Worm (Caenorhabditis elegans) whole organism, late embryonic: ENCODE measurements around the gene C52B9.4.

Source experiments
- C08G9.2 ChIP-seq: sonication (generic microtip); optimal IDR thresholded peaks from 2 replicates; lab custom pipeline; 2016; ENCODE audit warnings: mild to moderate bottlenecking, missing genetic modification characterization, moderate library complexity, missing compliant biosample characterization
- C38D4.7 ChIP-seq: fragments of 200-800 bp; sonication (Bioruptor generic); optimal IDR thresholded peaks from 2 replicates; lab custom pipeline; 2018; ENCODE audit warnings: mild to moderate bottlenecking, missing genetic modification characterization, moderate library complexity, missing compliant biosample characterization
- F13H6.1 ChIP-seq: sonication (generic microtip); optimal IDR thresholded peaks from 2 replicates; lab custom pipeline; 2016; ENCODE audit warnings: missing genetic modification characterization, missing compliant biosample characterization
- K09A11.1 ChIP-seq: sonication (generic microtip); optimal IDR thresholded peaks from 2 replicates; lab custom pipeline; 2017; ENCODE audit warnings: antibody characterized with exemption, mild to moderate bottlenecking, missing genetic modification characterization, missing compliant biosample characterization; ENCODE audit not compliant: insufficient read depth
- Y22D7AL.16 ChIP-seq: sonication (generic microtip); optimal IDR thresholded peaks from 2 replicates; lab custom pipeline; 2016; ENCODE audit warnings: missing genetic modification characterization, missing compliant biosample characterization
- ceh-14 ChIP-seq: sonication (generic microtip); optimal IDR thresholded peaks from 2 replicates; lab custom pipeline; 2016; ENCODE audit warnings: missing genotype, missing genetic modification characterization, missing compliant biosample characterization
- ceh-22 ChIP-seq: sonication (generic microtip); optimal IDR thresholded peaks from 2 replicates; lab custom pipeline; 2017; ENCODE audit warnings: missing biosample characterization, missing genetic modification characterization
- ceh-31 ChIP-seq: sonication (generic microtip); optimal IDR thresholded peaks from 2 replicates; lab custom pipeline; 2016; ENCODE audit warnings: missing genetic modification characterization, missing compliant biosample characterization
- ceh-45 ChIP-seq: fragments of 200-800 bp; sonication (Bioruptor generic); IDR thresholded peaks from 2 replicates; pipeline ENCODE4 v1.3.6; 2022; ENCODE audit warnings: missing genetic modification reagents, missing genetic modification characterization, missing compliant biosample characterization
- che-1 ChIP-seq: sonication (generic microtip); optimal IDR thresholded peaks from 2 replicates; lab custom pipeline; 2016; ENCODE audit warnings: mild to moderate bottlenecking, missing genetic modification characterization, missing compliant biosample characterization
- dmd-4 ChIP-seq: sonication (generic microtip); optimal IDR thresholded peaks from 2 replicates; lab custom pipeline; 2016; ENCODE audit warnings: borderline replicate concordance, missing genetic modification characterization, missing compliant biosample characterization
- dve-1 ChIP-seq: sonication (generic microtip); optimal IDR thresholded peaks from 2 replicates; lab custom pipeline; 2017; ENCODE audit warnings: antibody characterized with exemption, mild to moderate bottlenecking, missing genetic modification characterization, missing compliant biosample characterization
- elt-2 ChIP-seq: sonication (generic microtip); optimal IDR thresholded peaks from 2 replicates; lab custom pipeline; 2016; ENCODE audit warnings: missing genetic modification reagents, missing genetic modification characterization, missing compliant biosample characterization
- elt-4 ChIP-seq: sonication (generic microtip); optimal IDR thresholded peaks from 2 replicates; lab custom pipeline; 2016; ENCODE audit warnings: missing genetic modification characterization, missing compliant biosample characterization
- eyg-1 ChIP-seq: sonication (generic microtip); optimal IDR thresholded peaks from 2 replicates; lab custom pipeline; 2016; ENCODE audit warnings: missing genotype, missing genetic modification characterization, missing compliant biosample characterization
- fkh-10 ChIP-seq: fragments of 150-350 bp; optimal IDR thresholded peaks from 2 replicates; lab custom pipeline; 2014; ENCODE audit warnings: missing biosample characterization, missing genetic modification reagents, missing genetic modification characterization
- gmeb-2 ChIP-seq: sonication (generic microtip); optimal IDR thresholded peaks from 2 replicates; lab custom pipeline; 2016; ENCODE audit warnings: missing genetic modification characterization, inconsistent platforms, missing compliant biosample characterization
- hlh-15 ChIP-seq: sonication (generic microtip); optimal IDR thresholded peaks from 2 replicates; lab custom pipeline; 2016; ENCODE audit warnings: missing genetic modification characterization, missing compliant biosample characterization
- hlh-6 ChIP-seq: sonication (generic microtip); optimal IDR thresholded peaks from 2 replicates; lab custom pipeline; 2016; ENCODE audit warnings: missing genotype, missing genetic modification characterization, missing compliant biosample characterization
- lim-6 ChIP-seq: sonication (generic microtip); optimal IDR thresholded peaks from 2 replicates; lab custom pipeline; 2016; ENCODE audit warnings: missing genetic modification characterization, missing compliant biosample characterization
- lin-11 ChIP-seq: fragments of 200-800 bp; sonication (Bioruptor generic); optimal IDR thresholded peaks from 2 replicates; lab custom pipeline; 2018; ENCODE audit warnings: mild to moderate bottlenecking, missing genetic modification characterization, missing compliant biosample characterization
- madf-2 ChIP-seq: sonication (generic microtip); optimal IDR thresholded peaks from 2 replicates; lab custom pipeline; 2017; ENCODE audit warnings: missing genetic modification characterization, missing compliant biosample characterization
- nfya-1 ChIP-seq: sonication (generic microtip); optimal IDR thresholded peaks from 2 replicates; lab custom pipeline; 2017; ENCODE audit warnings: missing genetic modification characterization, mild to moderate bottlenecking, missing compliant biosample characterization, antibody characterized with exemption, moderate library complexity
- nhr-11 ChIP-seq: fragments of 150-350 bp; optimal IDR thresholded peaks from 2 replicates; lab custom pipeline; 2014; ENCODE audit warnings: missing biosample characterization, missing genetic modification characterization
- pag-3 ChIP-seq: sonication (generic microtip); optimal IDR thresholded peaks from 2 replicates; lab custom pipeline; 2016; ENCODE audit warnings: missing compliant biosample characterization, missing genetic modification characterization, borderline replicate concordance
- pat-9 ChIP-seq: fragments of 200-800 bp; sonication (Bioruptor generic); optimal IDR thresholded peaks from 2 replicates; lab custom pipeline; 2018; ENCODE audit warnings: mild to moderate bottlenecking, missing genetic modification characterization, moderate library complexity, missing compliant biosample characterization
- pax-1 ChIP-seq: fragments of 150-350 bp; optimal IDR thresholded peaks from 2 replicates; lab custom pipeline; 2014; ENCODE audit warnings: missing biosample characterization, missing genetic modification characterization
- pqm-1 ChIP-seq: sonication (generic microtip); optimal IDR thresholded peaks from 2 replicates; lab custom pipeline; 2016; ENCODE audit warnings: missing genetic modification characterization, missing compliant biosample characterization
- pros-1 ChIP-seq: fragments of 150-350 bp; optimal IDR thresholded peaks from 2 replicates; lab custom pipeline; 2014; ENCODE audit warnings: missing biosample characterization, missing genetic modification reagents, missing genetic modification characterization
- sdc-2 ChIP-seq: sonication (generic microtip); optimal IDR thresholded peaks from 2 replicates; lab custom pipeline; 2016; ENCODE audit warnings: missing genotype, missing genetic modification characterization, missing compliant biosample characterization
- sox-4 ChIP-seq: sonication (generic microtip); optimal IDR thresholded peaks from 2 replicates; lab custom pipeline; 2017; ENCODE audit warnings: mild to moderate bottlenecking, missing genetic modification characterization, inconsistent platforms, missing compliant biosample characterization
- syd-9 ChIP-seq: sonication (generic microtip); optimal IDR thresholded peaks from 2 replicates; lab custom pipeline; 2016; ENCODE audit warnings: mild to moderate bottlenecking, missing genetic modification characterization, moderate library complexity, missing compliant biosample characterization
- ttx-3 ChIP-seq: sonication (generic microtip); optimal IDR thresholded peaks from 2 replicates; lab custom pipeline; 2016; ENCODE audit warnings: missing genetic modification reagents, missing genetic modification characterization, missing compliant biosample characterization
- unc-42 ChIP-seq: sonication (generic microtip); optimal IDR thresholded peaks from 2 replicates; lab custom pipeline; 2016; ENCODE audit warnings: missing genotype, missing genetic modification characterization, missing compliant biosample characterization
- unc-55 ChIP-seq: sonication (generic microtip); optimal IDR thresholded peaks from 2 replicates; lab custom pipeline; 2017; ENCODE audit warnings: missing biosample characterization, missing genetic modification reagents, missing genetic modification characterization

C52B9.4 gene

DNA sequence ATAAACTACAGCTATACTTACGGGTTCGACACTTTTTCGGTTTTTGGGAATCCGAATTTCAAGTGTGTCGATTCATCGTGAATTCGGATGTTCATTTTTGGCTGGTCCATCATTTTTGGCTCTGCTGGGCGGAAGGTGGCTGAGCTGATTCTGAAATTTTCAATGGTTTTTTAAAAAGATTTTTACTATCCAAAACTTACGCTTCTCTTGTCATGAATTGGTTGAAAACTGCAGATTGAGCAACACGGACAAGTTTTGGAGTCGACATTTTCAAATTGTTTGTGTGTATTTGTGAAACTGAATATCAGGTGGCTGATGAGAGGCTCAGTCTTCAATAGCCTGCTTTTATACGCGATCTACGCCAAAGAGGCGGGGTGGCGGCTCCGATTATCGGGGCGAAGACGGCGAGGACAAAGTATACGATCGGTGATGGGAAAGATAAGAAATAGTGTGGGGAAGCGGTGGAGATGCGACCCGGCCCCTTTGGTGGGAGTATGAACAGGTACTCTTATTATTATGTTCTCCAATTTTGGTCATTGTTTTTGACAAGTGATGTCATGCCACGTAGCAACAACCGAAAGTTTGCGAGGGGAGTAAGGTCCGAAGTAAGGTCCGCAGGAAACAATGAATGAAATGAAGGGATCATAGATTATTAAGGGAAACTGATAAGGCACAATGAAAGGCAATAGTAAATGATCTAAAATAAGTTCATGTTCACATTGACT is 13.4 kb upstream of the C52B9.4 start, which contains the start of gene F48D6.4:
TSS of gene F48D6.4 (minus strand) at position 346 of the 725 bp plus-strand sequence.
- no peak for TF ChIP-seq nhr-11 (tag; lab: Kevin White, UChicago)
- peak; percentile 55 for TF ChIP-seq elt-2 (tag; lab: Kevin White, UChicago)

DNA sequence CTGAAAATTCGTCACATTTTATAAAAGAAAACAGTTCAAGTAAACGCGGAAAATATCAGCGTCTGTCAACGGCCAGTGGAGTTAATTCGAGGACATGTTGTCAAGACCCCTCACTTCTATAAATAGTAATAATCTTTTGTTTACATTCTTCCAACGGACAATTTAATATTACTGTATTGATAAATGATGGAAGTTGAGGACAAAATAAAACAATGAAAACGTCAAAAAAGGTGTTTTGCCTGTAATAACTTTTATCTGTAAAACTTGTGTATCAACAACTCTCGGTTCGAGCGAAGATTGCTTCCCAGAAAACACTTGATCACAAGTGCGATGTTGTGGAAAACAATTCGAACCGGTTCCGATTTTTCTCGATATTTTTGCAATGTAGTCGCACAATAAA is 12.0 kb upstream of the C52B9.4 start:
- TF ChIP-seq che-1 (tag; lab: Kevin White, UChicago) (no peak), unc-42 (tag; lab: Kevin White, UChicago) (no peak), ceh-31 (tag; lab: Kevin White, UChicago) (no peak), C38D4.7 (GFP tag; lab: Kevin White, UChicago) (no peak), sox-4 (tag; lab: Kevin White, UChicago) (no peak)

DNA sequence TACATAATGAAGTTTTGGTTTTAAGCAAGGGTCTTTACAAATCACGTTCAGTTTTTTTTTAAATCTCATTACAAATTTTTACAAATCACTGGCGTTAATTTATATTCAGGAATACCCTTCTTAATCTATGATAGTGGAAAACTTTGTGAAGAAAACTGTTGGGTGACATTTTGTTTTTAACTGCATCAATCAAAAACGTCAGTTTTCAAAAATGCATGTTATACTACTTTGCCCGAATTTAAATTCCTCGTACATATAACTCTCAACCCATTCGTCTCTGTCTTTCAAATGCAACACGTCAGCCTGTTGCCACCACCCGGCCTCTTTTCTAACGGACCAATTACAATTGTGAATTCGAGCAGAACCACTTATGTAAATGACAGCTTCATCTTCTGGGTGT is 11.5 kb upstream of the C52B9.4 start, which contains the start of gene hlh-13:
TSS of gene hlh-13 (plus strand) at position 301 of the 400 bp plus-strand sequence.
- TF ChIP-seq eyg-1 (tag; lab: Kevin White, UChicago) (no peak), syd-9 (no peak), nfya-1 (tag; lab: Kevin White, UChicago) (no peak), F13H6.1 (tag; lab: Kevin White, UChicago) (no peak), sdc-2 (tag; lab: Kevin White, UChicago) (no peak), elt-4 (tag; lab: Kevin White, UChicago) (no peak), nhr-11 (tag; lab: Kevin White, UChicago) (no peak), ceh-45 (GFP tag; lab: Robert Waterston, UW) (no peak), lin-11 (tag; lab: Kevin White, UChicago) (no peak), lim-6 (no peak), hlh-15 (tag; lab: Kevin White, UChicago) (no peak), dmd-4 (no peak), pros-1 (tag; lab: Kevin White, UChicago) (no peak), fkh-10 (GFP tag; lab: Kevin White, UChicago) (no peak), pax-1 (tag; lab: Kevin White, UChicago) (no peak), pat-9 (tag; lab: Kevin White, UChicago) (no peak)

DNA sequence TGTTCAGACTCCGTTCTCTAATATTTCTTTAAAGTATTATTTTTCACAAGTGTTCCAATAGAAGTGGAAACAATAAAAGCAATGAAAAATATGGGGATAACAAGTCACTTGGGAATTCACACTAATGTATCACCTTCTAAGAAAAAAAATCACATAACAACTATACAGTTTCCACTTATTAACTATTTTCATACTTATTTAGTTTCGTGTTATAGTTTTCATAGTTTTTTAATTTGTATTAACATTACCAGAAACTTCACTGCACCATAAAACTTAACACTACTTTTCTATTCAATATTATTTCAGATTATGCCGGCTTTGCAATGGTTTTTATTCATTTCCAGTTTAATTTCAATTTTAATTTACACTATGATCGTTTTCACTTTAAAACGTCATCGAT is 8.4 kb upstream of the C52B9.4 start, which contains the start of gene srv-5:
TSS of gene srv-5 (plus strand) at position 301 of the 400 bp plus-strand sequence.
- TF ChIP-seq unc-55 (no peak), C08G9.2 (tag; lab: Kevin White, UChicago) (no peak), pag-3 (tag; lab: Kevin White, UChicago) (no peak), ceh-22 (no peak), pqm-1 (tag; lab: Kevin White, UChicago) (no peak), pax-1 (tag; lab: Kevin White, UChicago) (no peak), fkh-10 (GFP tag; lab: Kevin White, UChicago) (no peak), hlh-6 (tag; lab: Kevin White, UChicago) (no peak), K09A11.1 (tag; lab: Kevin White, UChicago) (no peak), elt-2 (tag; lab: Kevin White, UChicago) (no peak), ceh-14 (tag; lab: Kevin White, UChicago) (no peak), Y22D7AL.16 (tag; lab: Kevin White, UChicago) (no peak), C38D4.7 (GFP tag; lab: Kevin White, UChicago) (no peak), madf-2 (no peak), dve-1 (tag; lab: Kevin White, UChicago) (no peak), gmeb-2 (tag; lab: Kevin White, UChicago) (no peak), ttx-3 (tag; lab: Kevin White, UChicago) (no peak)
- TF ChIP-seq, all 69 proteins: peak for 0
